In the genomic region with DNA sequence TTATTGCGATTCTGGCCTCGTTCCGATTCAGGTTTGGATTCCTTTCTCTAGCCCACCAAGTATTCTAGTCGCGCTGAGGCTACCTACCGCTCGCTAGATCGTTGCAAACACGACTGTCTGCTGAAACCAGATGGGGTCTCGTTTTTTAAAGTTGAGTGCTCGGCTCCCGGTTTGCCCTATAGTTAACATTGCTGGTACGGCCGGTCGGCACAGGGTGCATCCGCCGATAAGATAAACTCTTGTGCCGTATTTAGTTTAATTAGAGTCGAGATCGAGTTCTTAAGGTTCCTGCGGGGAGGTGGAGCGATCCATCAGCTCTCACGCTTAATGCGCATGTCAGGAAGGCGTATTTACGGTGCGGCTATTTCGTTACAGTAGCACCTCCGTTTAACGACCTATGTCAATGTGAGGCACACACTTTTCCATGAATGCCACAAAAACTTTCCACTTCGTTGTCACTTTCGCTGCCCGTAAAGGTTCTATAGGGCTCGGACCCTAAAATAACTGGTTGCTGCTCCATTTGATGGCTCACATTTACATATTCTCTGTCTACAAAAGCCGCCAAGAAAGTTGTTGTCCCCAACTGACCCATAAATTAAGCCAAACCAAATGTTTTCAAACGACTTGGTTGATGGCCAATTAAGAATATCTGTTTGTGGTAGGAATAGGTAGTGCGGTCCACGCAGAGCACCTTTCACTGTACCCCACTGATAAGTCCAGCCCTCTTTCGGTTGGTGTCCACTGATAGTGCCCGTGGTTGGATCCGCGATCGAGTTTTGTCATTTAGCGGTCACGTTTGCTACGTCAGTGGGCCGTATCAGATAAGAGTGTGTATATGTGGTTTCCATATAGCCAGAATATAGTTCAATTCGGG, we compare ENCODE assay signal across 1 fruit fly cellular context.
TF ChIP-seq lines count a peak whose summit lies in the region.

A gene (minus strand): TSS at position 122 of the 874 bp plus-strand sequence.

TF ChIP-seq in whole organism, embryonic, 481 proteins besides CTCF, POLR2A, EP300 and RAD21 (continued from another document and continues in another):
- no peak for TF ChIP-seq CG3407 (GFP tag; optimal IDR thresholded peaks at IDR 0.05; lab: Kevin White, UChicago)
- TF ChIP-seq Dip3 (GFP tag; optimal IDR thresholded peaks at IDR 0.05; lab: Kevin White, UChicago): peak; percentile 80
- no peak for TF ChIP-seq CG14965 (GFP tag; optimal IDR thresholded peaks at IDR 0.05; lab: Kevin White, UChicago; ENCODE audit: borderline replicate concordance)
- peak; percentile 61 for TF ChIP-seq CG13296 (GFP tag; optimal IDR thresholded peaks at IDR 0.05; lab: Kevin White, UChicago)
- peak; percentile 81 for TF ChIP-seq Vsx1 (GFP tag; optimal IDR thresholded peaks at IDR 0.05; lab: Kevin White, UChicago)
- TF ChIP-seq CG16813 (GFP tag; IDR thresholded peaks at IDR 0.05; lab: Robert Waterston, UW; ENCODE audit: partially characterized antibody): no peak
- peak; percentile 12 for TF ChIP-seq Fer2 (tag; optimal IDR thresholded peaks at IDR 0.05; lab: Kevin White, UChicago)
- TF ChIP-seq pum (GFP tag; optimal IDR thresholded peaks at IDR 0.05; lab: Kevin White, UChicago): peak; percentile 51
- TF ChIP-seq CG18599 (GFP tag; optimal IDR thresholded peaks at IDR 0.05; lab: Kevin White, UChicago): peak; percentile 86
- TF ChIP-seq Lpt (GFP tag; optimal IDR thresholded peaks at IDR 0.05; lab: Kevin White, UChicago): no peak
- TF ChIP-seq luna (GFP tag; optimal IDR thresholded peaks at IDR 0.05; lab: Kevin White, UChicago): no peak
- peak; percentile 71 for TF ChIP-seq Sox100B (GFP tag; optimal IDR thresholded peaks at IDR 0.05; lab: Kevin White, UChicago)
- peak; percentile 32 for TF ChIP-seq CG18476 (GFP tag; optimal IDR thresholded peaks at IDR 0.05; lab: Kevin White, UChicago)
- no peak for TF ChIP-seq CG18011 (GFP tag; optimal IDR thresholded peaks at IDR 0.05; lab: Kevin White, UChicago)
- TF ChIP-seq CG2120 (GFP tag; optimal IDR thresholded peaks at IDR 0.05; lab: Kevin White, UChicago): peak; percentile 87
- TF ChIP-seq mirr (GFP tag; optimal IDR thresholded peaks at IDR 0.05; lab: Kevin White, UChicago): no peak
- peak; percentile 69 for TF ChIP-seq D19B (GFP tag; optimal IDR thresholded peaks at IDR 0.05; lab: Kevin White, UChicago)
- TF ChIP-seq hkb (optimal IDR thresholded peaks at IDR 0.05; lab: Kevin White, UChicago): no peak
- TF ChIP-seq hkb (GFP tag; IDR thresholded peaks at IDR 0.05; lab: Robert Waterston, UW): peak; percentile 59; the same call in 1 of the 2 replicates
- peak; percentile 40 for TF ChIP-seq oc (tag; optimal IDR thresholded peaks at IDR 0.05; lab: Kevin White, UChicago)
- TF ChIP-seq CG7928 (GFP tag; optimal IDR thresholded peaks at IDR 0.05; lab: Kevin White, UChicago): peak; percentile 13
- TF ChIP-seq grau (tag; optimal IDR thresholded peaks at IDR 0.05; lab: Kevin White, UChicago): peak; percentile 95
- peak; percentile 50 for TF ChIP-seq CG13894 (tag; optimal IDR thresholded peaks at IDR 0.05; lab: Kevin White, UChicago)
- TF ChIP-seq Nf-YC (tag; optimal IDR thresholded peaks at IDR 0.05; lab: Kevin White, UChicago): peak; percentile 54
- TF ChIP-seq crc (GFP tag; optimal IDR thresholded peaks at IDR 0.05; lab: Kevin White, UChicago): peak; percentile 51
- peak; percentile 76 for TF ChIP-seq exex (tag; optimal IDR thresholded peaks at IDR 0.05; lab: Kevin White, UChicago)
- 0 out of 3 replicates have a peak, but pooled peaks have one; percentile 24 for TF ChIP-seq CG2889 (GFP tag; IDR thresholded peaks at IDR 0.05; lab: Robert Waterston, UW)
- TF ChIP-seq kah (GFP tag; optimal IDR thresholded peaks at IDR 0.05; lab: Kevin White, UChicago): no peak
- no peak for TF ChIP-seq CG33213 (GFP tag; optimal IDR thresholded peaks at IDR 0.05; lab: Kevin White, UChicago)
- TF ChIP-seq CG6654 (GFP tag; optimal IDR thresholded peaks at IDR 0.05; lab: Kevin White, UChicago): peak; percentile 32
- no peak for TF ChIP-seq Tbp (GFP tag; optimal IDR thresholded peaks at IDR 0.05; lab: Kevin White, UChicago)
- no peak for TF ChIP-seq MESR4 (GFP tag; optimal IDR thresholded peaks at IDR 0.05; lab: Kevin White, UChicago)
- peak; percentile 81 for TF ChIP-seq CG3281 (GFP tag; optimal IDR thresholded peaks at IDR 0.05; lab: Kevin White, UChicago)
- TF ChIP-seq CG18619 (GFP tag; optimal IDR thresholded peaks at IDR 0.05; lab: Kevin White, UChicago): peak; percentile 63
- no peak for TF ChIP-seq Gsc (GFP tag; IDR thresholded peaks at IDR 0.05; lab: Robert Waterston, UW)
- TF ChIP-seq jing (GFP tag; optimal IDR thresholded peaks at IDR 0.05; lab: Kevin White, UChicago): peak; percentile 9
- peak; percentile 69 for TF ChIP-seq CG9437 (GFP tag; optimal IDR thresholded peaks at IDR 0.05; lab: Kevin White, UChicago)
- TF ChIP-seq CG17385 (GFP tag; optimal IDR thresholded peaks at IDR 0.05; lab: Kevin White, UChicago): peak; percentile 60
- TF ChIP-seq CG1603 (tag; optimal IDR thresholded peaks at IDR 0.05; lab: Kevin White, UChicago): peak; percentile 59
- TF ChIP-seq CG3995 (GFP tag; optimal IDR thresholded peaks at IDR 0.05; lab: Kevin White, UChicago): peak; percentile 40
- no peak for TF ChIP-seq cato (GFP tag; optimal IDR thresholded peaks at IDR 0.05; lab: Kevin White, UChicago; ENCODE audit: borderline replicate concordance)
- TF ChIP-seq Spps (tag; optimal IDR thresholded peaks at IDR 0.05; lab: Kevin White, UChicago): peak; percentile 72
- no peak for TF ChIP-seq CG1647 (GFP tag; optimal IDR thresholded peaks at IDR 0.05; lab: Kevin White, UChicago)
- peak; percentile 41 for TF ChIP-seq GATAe (GFP tag; conservative IDR thresholded peaks at IDR 0.05; lab: Robert Waterston, UW)
- TF ChIP-seq row (GFP tag; IDR thresholded peaks at IDR 0.05; lab: Robert Waterston, UW): peak; percentile 89
- no peak for TF ChIP-seq Ets97D (GFP tag; optimal IDR thresholded peaks at IDR 0.05; lab: Kevin White, UChicago)
- no peak for TF ChIP-seq usp (GFP tag; optimal IDR thresholded peaks at IDR 0.05; lab: Kevin White, UChicago)
- no peak for TF ChIP-seq yki (optimal IDR thresholded peaks at IDR 0.05; lab: Kevin White, UChicago)
- TF ChIP-seq ssp (GFP tag; IDR thresholded peaks at IDR 0.05; lab: Robert Waterston, UW): peak; percentile 43
- no peak for TF ChIP-seq dan (GFP tag; IDR thresholded peaks at IDR 0.05; lab: Robert Waterston, UW)
- TF ChIP-seq dmrt11E (tag; optimal IDR thresholded peaks at IDR 0.05; lab: Kevin White, UChicago): peak; percentile 16
- peak; percentile 57 for TF ChIP-seq Hr3 (GFP tag; optimal IDR thresholded peaks at IDR 0.05; lab: Kevin White, UChicago)
- no peak for TF ChIP-seq z (GFP tag; IDR thresholded peaks at IDR 0.05; lab: Robert Waterston, UW)
- TF ChIP-seq CG11723 (GFP tag; optimal IDR thresholded peaks at IDR 0.05; lab: Kevin White, UChicago): peak; percentile 37
- no peak for TF ChIP-seq CG7271 (tag; optimal IDR thresholded peaks at IDR 0.05; lab: Kevin White, UChicago)
- no peak for TF ChIP-seq Scr (GFP tag; IDR thresholded peaks at IDR 0.05; lab: Robert Waterston, UW; ENCODE audit: partially characterized antibody)
- TF ChIP-seq CG15514 (GFP tag; optimal IDR thresholded peaks at IDR 0.05; lab: Kevin White, UChicago): peak; percentile 28
- peak; percentile 66 for TF ChIP-seq CG14710 (tag; optimal IDR thresholded peaks at IDR 0.05; lab: Kevin White, UChicago)
- TF ChIP-seq Sox102F (GFP tag; optimal IDR thresholded peaks at IDR 0.05; lab: Kevin White, UChicago): peak; percentile 37
- TF ChIP-seq CG7786 (GFP tag; optimal IDR thresholded peaks at IDR 0.05; lab: Kevin White, UChicago): peak; percentile 76
- no peak for TF ChIP-seq trh (GFP tag; optimal IDR thresholded peaks at IDR 0.05; lab: Kevin White, UChicago)
- TF ChIP-seq chif (GFP tag; optimal IDR thresholded peaks at IDR 0.05; lab: Kevin White, UChicago): peak; percentile 37 to 42
- TF ChIP-seq E2f1 (GFP tag; IDR thresholded peaks at IDR 0.05; lab: Robert Waterston, UW): no peak
- TF ChIP-seq Rx (GFP tag; IDR thresholded peaks at IDR 0.05; lab: Robert Waterston, UW): no peak
- peak; percentile 9 for TF ChIP-seq CG31365 (tag; optimal IDR thresholded peaks at IDR 0.05; lab: Kevin White, UChicago)
- TF ChIP-seq CG10979 (tag; optimal IDR thresholded peaks at IDR 0.05; lab: Kevin White, UChicago): peak; percentile 50
- no peak for TF ChIP-seq Opbp (GFP tag; IDR thresholded peaks at IDR 0.05; lab: Robert Waterston, UW; ENCODE audit: partially characterized antibody)
- peak; percentile 75 for TF ChIP-seq CG15269 (tag; optimal IDR thresholded peaks at IDR 0.05; lab: Kevin White, UChicago)
- no peak for TF ChIP-seq CG11085 (GFP tag; IDR thresholded peaks at IDR 0.05; lab: Robert Waterston, UW)
- TF ChIP-seq NfI (GFP tag; optimal IDR thresholded peaks at IDR 0.05; lab: Kevin White, UChicago): peak; percentile 57
- peak; percentile 24 for TF ChIP-seq Sry-δ (GFP tag; optimal IDR thresholded peaks at IDR 0.05; lab: Kevin White, UChicago)
- TF ChIP-seq fu2 (GFP tag; optimal IDR thresholded peaks at IDR 0.05; lab: Kevin White, UChicago): peak; percentile 64
- no peak for TF ChIP-seq CG30020 (tag; optimal IDR thresholded peaks at IDR 0.05; lab: Kevin White, UChicago)
- peak; percentile 75 for TF ChIP-seq CG33557 (GFP tag; optimal IDR thresholded peaks at IDR 0.05; lab: Kevin White, UChicago)
- TF ChIP-seq BtbVII (GFP tag; optimal IDR thresholded peaks at IDR 0.05; lab: Kevin White, UChicago): peak; percentile 39
- TF ChIP-seq Lim3 (GFP tag; IDR thresholded peaks at IDR 0.05; lab: Robert Waterston, UW): peak; percentile 39; the same call in 1 of the 2 replicates
- no peak for TF ChIP-seq CG15479 (GFP tag; optimal IDR thresholded peaks at IDR 0.05; lab: Kevin White, UChicago)
- TF ChIP-seq Doc3 (GFP tag; IDR thresholded peaks at IDR 0.05; lab: Robert Waterston, UW; ENCODE audit: partially characterized antibody): no peak
- peak; percentile 18 for TF ChIP-seq CG1529 (GFP tag; optimal IDR thresholded peaks at IDR 0.05; lab: Kevin White, UChicago)
- peak; percentile 17 for TF ChIP-seq CG2202 (tag; optimal IDR thresholded peaks at IDR 0.05; lab: Kevin White, UChicago)
- TF ChIP-seq p53 (GFP tag; optimal IDR thresholded peaks at IDR 0.05; lab: Kevin White, UChicago): peak; percentile 11
- TF ChIP-seq lov (optimal IDR thresholded peaks at IDR 0.05; lab: Kevin White, UChicago): no peak
- no peak for TF ChIP-seq lov (GFP tag; IDR thresholded peaks at IDR 0.05; lab: Robert Waterston, UW)
- TF ChIP-seq CG15073 (GFP tag; optimal IDR thresholded peaks at IDR 0.05; lab: Kevin White, UChicago): no peak
- TF ChIP-seq CG31224 (GFP tag; IDR thresholded peaks at IDR 0.05; lab: Robert Waterston, UW): 0 out of 2 replicates have a peak, but pooled peaks have one; percentile 13
- TF ChIP-seq NC2β (GFP tag; optimal IDR thresholded peaks at IDR 0.05; lab: Kevin White, UChicago): peak; percentile 27
- no peak for TF ChIP-seq tna (GFP tag; IDR thresholded peaks at IDR 0.05; lab: Robert Waterston, UW; ENCODE audit: partially characterized antibody)
- no peak for TF ChIP-seq CG8765 (GFP tag; IDR thresholded peaks at IDR 0.05; lab: Robert Waterston, UW)
- peak; percentile 66 for TF ChIP-seq CG2712 (tag; optimal IDR thresholded peaks at IDR 0.05; lab: Kevin White, UChicago)
- TF ChIP-seq zfh2 (GFP tag; optimal IDR thresholded peaks at IDR 0.05; lab: Kevin White, UChicago): peak; percentile 66
- TF ChIP-seq maf-S (GFP tag; optimal IDR thresholded peaks at IDR 0.05; lab: Kevin White, UChicago): no peak
- TF ChIP-seq CG14667 (GFP tag; IDR thresholded peaks at IDR 0.05; lab: Robert Waterston, UW): peak; percentile 47; the same call in 1 of the 2 replicates
- TF ChIP-seq CG4854 (GFP tag; optimal IDR thresholded peaks at IDR 0.05; lab: Kevin White, UChicago): no peak
- no peak for TF ChIP-seq lbe (GFP tag; optimal IDR thresholded peaks at IDR 0.05; lab: Kevin White, UChicago)
- no peak for TF ChIP-seq CG17568 (GFP tag; optimal IDR thresholded peaks at IDR 0.05; lab: Kevin White, UChicago)
- peak; percentile 100 for TF ChIP-seq Blimp-1 (GFP tag; optimal IDR thresholded peaks at IDR 0.05; lab: Kevin White, UChicago)
- no peak for TF ChIP-seq MTF-1 (GFP tag; optimal IDR thresholded peaks at IDR 0.05; lab: Kevin White, UChicago; ENCODE audit: borderline replicate concordance)
- TF ChIP-seq scrt (GFP tag; optimal IDR thresholded peaks at IDR 0.05; lab: Kevin White, UChicago): peak; percentile 53
- no peak for TF ChIP-seq Bgb (GFP tag; IDR thresholded peaks at IDR 0.05; lab: Robert Waterston, UW; ENCODE audit: partially characterized antibody)
- TF ChIP-seq CG5180 (GFP tag; optimal IDR thresholded peaks at IDR 0.05; lab: Kevin White, UChicago): peak; percentile 41
- TF ChIP-seq Ptx1 (GFP tag; IDR thresholded peaks at IDR 0.05; lab: Robert Waterston, UW): peak; percentile 72
- peak; percentile 70 for TF ChIP-seq Myb (GFP tag; optimal IDR thresholded peaks at IDR 0.05; lab: Kevin White, UChicago)
- TF ChIP-seq vvl (GFP tag; IDR thresholded peaks at IDR 0.05; lab: Robert Waterston, UW): peak; percentile 77
- peak; percentile 49 for TF ChIP-seq CG30431 (GFP tag; optimal IDR thresholded peaks at IDR 0.05; lab: Kevin White, UChicago)
- TF ChIP-seq Six4 (GFP tag; optimal IDR thresholded peaks at IDR 0.05; lab: Kevin White, UChicago): peak; percentile 54
- no peak for TF ChIP-seq Sry-β (GFP tag; optimal IDR thresholded peaks at IDR 0.05; lab: Kevin White, UChicago)
- TF ChIP-seq Abd-B (GFP tag; optimal IDR thresholded peaks at IDR 0.05; lab: Kevin White, UChicago): peak; percentile 54
- TF ChIP-seq B-H2 (GFP tag; optimal IDR thresholded peaks at IDR 0.05; lab: Kevin White, UChicago): peak; percentile 19
- TF ChIP-seq phol (tag; optimal IDR thresholded peaks at IDR 0.05; lab: Kevin White, UChicago): peak; percentile 60
- peak; percentile 85 for TF ChIP-seq CG2678 (tag; optimal IDR thresholded peaks at IDR 0.05; lab: Kevin White, UChicago)
- no peak for TF ChIP-seq pros (GFP tag; optimal IDR thresholded peaks at IDR 0.05; lab: Kevin White, UChicago)
- no peak for TF ChIP-seq sima (GFP tag; optimal IDR thresholded peaks at IDR 0.05; lab: Kevin White, UChicago)
- TF ChIP-seq so (GFP tag; IDR thresholded peaks at IDR 0.05; lab: Robert Waterston, UW): no peak
- TF ChIP-seq D (optimal IDR thresholded peaks at IDR 0.05; lab: Kevin White, UChicago): no peak
- peak; percentile 48 for TF ChIP-seq D (GFP tag; optimal IDR thresholded peaks at IDR 0.05; lab: Kevin White, UChicago)
- peak; percentile 72 for TF ChIP-seq crol (GFP tag; IDR thresholded peaks at IDR 0.05; lab: Robert Waterston, UW)
- TF ChIP-seq CG1602 (GFP tag; optimal IDR thresholded peaks at IDR 0.05; lab: Kevin White, UChicago): peak; percentile 36
- no peak for TF ChIP-seq aop (GFP tag; IDR thresholded peaks at IDR 0.05; lab: Robert Waterston, UW)
- peak; percentile 80 for TF ChIP-seq ind (GFP tag; optimal IDR thresholded peaks at IDR 0.05; lab: Kevin White, UChicago)
- no peak for TF ChIP-seq sna (GFP tag; IDR thresholded peaks at IDR 0.05; lab: Robert Waterston, UW; ENCODE audit: partially characterized antibody)
- TF ChIP-seq CG12236 (GFP tag; optimal IDR thresholded peaks at IDR 0.05; lab: Kevin White, UChicago): peak; percentile 18
